Worm (Caenorhabditis elegans) whole organism, L1 larva: Measurements from ENCODE around the gene rab-28.

Experiments
- aly-2 ChIP-seq: fragments of 150-350 bp; optimal IDR thresholded peaks from 2 replicates; lab custom pipeline; 2014; ENCODE audit warnings: missing biosample characterization, missing genetic modification characterization
- blmp-1 ChIP-seq: fragments of 150-350 bp; optimal IDR thresholded peaks from 2 replicates; lab custom pipeline; 2014; ENCODE audit warnings: missing biosample characterization, missing genetic modification characterization
- ceh-8 ChIP-seq: fragments of 200-800 bp; sonication (Bioruptor generic); optimal IDR thresholded peaks from 2 replicates; lab custom pipeline; 2018; ENCODE audit warnings: mild to moderate bottlenecking, missing genetic modification characterization, moderate library complexity, missing compliant biosample characterization
- ces-1 ChIP-seq: fragments of 150-350 bp; optimal IDR thresholded peaks from 2 replicates; lab custom pipeline; 2014; ENCODE audit warnings: missing biosample characterization, missing genetic modification reagents, missing genetic modification characterization
- dpl-1 ChIP-seq, 3 experiments: fragments of 150-350 bp in 2 of 3; sonication (generic microtip) in 1 of 3; optimal IDR thresholded peaks; 2 replicates each; lab custom pipeline; 2014 to 2017; ENCODE audit warnings: missing biosample characterization in 3 of 3, missing genetic modification characterization in 3 of 3, missing genetic modification reagents in 3 of 3
- egl-27 ChIP-seq, 2 experiments: fragments of 150-350 bp in 1 of 2; sonication (generic microtip); optimal IDR thresholded peaks; 3 replicates each; lab custom pipeline; 2017 to 2018; ENCODE audit warnings: missing biosample characterization in 2 of 2, missing genetic modification characterization in 2 of 2, missing genetic modification reagents in 2 of 2
- hpl-2 ChIP-seq: fragments of 150-350 bp; optimal IDR thresholded peaks from 2 replicates; lab custom pipeline; 2014; ENCODE audit warnings: missing biosample characterization, missing genetic modification reagents, missing genetic modification characterization
- lin-39 ChIP-seq: fragments of 150-350 bp; optimal IDR thresholded peaks from 2 replicates; lab custom pipeline; 2014; ENCODE audit warnings: missing biosample characterization, missing genetic modification reagents, missing genetic modification characterization
- zip-4 ChIP-seq: fragments of 200-800 bp; sonication (Bioruptor generic); optimal IDR thresholded peaks from 2 replicates; lab custom pipeline; 2018; ENCODE audit warnings: mild to moderate bottlenecking, missing genetic modification characterization, moderate library complexity, missing compliant biosample characterization
- ztf-4 ChIP-seq: fragments of 150-350 bp; optimal IDR thresholded peaks from 2 replicates; lab custom pipeline; 2014; ENCODE audit warnings: missing biosample characterization, missing genetic modification characterization

ce11 chrIV:9198136-9198535 is 45.7 kb downstream of the rab-28 start:
- peak in 2 of 3 experiments; percentile 27 to 37 for TF ChIP-seq dpl-1 (GFP tag; optimal IDR thresholded peaks at IDR 0.05; lab: Kevin White, UChicago)
- no peak for TF ChIP-seq aly-2 (tag; lab: Kevin White, UChicago)
- no peak for TF ChIP-seq zip-4 (GFP tag; lab: Kevin White, UChicago)
- no peak for TF ChIP-seq lin-39
- no peak for TF ChIP-seq egl-27 (tag; optimal IDR thresholded peaks at IDR 0.05; lab: Kevin White, UChicago)
- no peak for TF ChIP-seq hpl-2
- peak; percentile 93 for TF ChIP-seq blmp-1 (tag; lab: Kevin White, UChicago)
- no peak for TF ChIP-seq ces-1
- no peak for TF ChIP-seq ceh-8 (GFP tag; lab: Kevin White, UChicago)
- TF ChIP-seq ztf-4: peak; percentile 36
